Fruit fly (Drosophila melanogaster): ENCODE measurements around the gene CG6951.

- TF ChIP-seq CG8478 (optimal IDR thresholded peaks at IDR 0.05) (no peak), CTCF (optimal IDR thresholded peaks at IDR 0.05) (no peak)
Measured at dm6 chr3L:20240753-20241152, 314 bp upstream of the CG6951 start, which contains the start of gene Clc.

Measured in S2 (cell line).